Fruit fly (Drosophila melanogaster): ENCODE results near the gene CG13786.

Gene CG13786

DNA sequence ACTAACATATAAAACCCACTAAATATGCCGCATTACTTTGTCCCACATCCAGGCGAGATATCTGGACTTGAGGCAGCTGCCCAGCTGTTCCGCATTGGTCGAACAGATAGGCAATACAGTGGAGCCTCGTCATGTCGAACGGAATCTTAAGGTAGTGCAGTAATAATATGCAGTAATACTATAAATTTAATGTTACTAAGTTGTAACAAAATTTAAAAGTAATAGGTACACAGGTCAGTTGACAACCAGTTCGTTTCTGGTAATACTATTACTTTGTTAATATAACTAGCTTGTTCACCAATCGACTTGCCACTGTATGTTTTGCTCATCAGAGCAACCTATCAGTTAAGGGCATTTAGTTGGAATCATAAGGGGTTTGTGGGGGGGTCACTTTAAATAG lies 42.2 kb upstream of the CG13786 start (continued):
- TF ChIP-seq CG8632 (GFP tag; optimal IDR thresholded peaks at IDR 0.05) (no peak), CG11902 (GFP tag; optimal IDR thresholded peaks at IDR 0.05) (no peak), eg (GFP tag; IDR thresholded peaks at IDR 0.05) (no peak), CG3032 (tag; optimal IDR thresholded peaks at IDR 0.05) (peak; percentile 20), CG10669 (GFP tag; optimal IDR thresholded peaks at IDR 0.05) (peak; percentile 35), CG10631 (GFP tag; optimal IDR thresholded peaks at IDR 0.05) (peak; percentile 4), salr (GFP tag; optimal IDR thresholded peaks at IDR 0.05) (no peak), fkh (GFP tag; optimal IDR thresholded peaks at IDR 0.05) (no peak), vri (GFP tag; optimal IDR thresholded peaks at IDR 0.05) (no peak), CG4318 (GFP tag; optimal IDR thresholded peaks at IDR 0.05) (no peak), CG6854 (GFP tag; optimal IDR thresholded peaks at IDR 0.05) (no peak), CG7368 (GFP tag; optimal IDR thresholded peaks at IDR 0.05) (no peak), CG15336 (GFP tag; IDR thresholded peaks at IDR 0.05) (no peak), topi (GFP tag; optimal IDR thresholded peaks at IDR 0.05) (no peak)

DNA sequence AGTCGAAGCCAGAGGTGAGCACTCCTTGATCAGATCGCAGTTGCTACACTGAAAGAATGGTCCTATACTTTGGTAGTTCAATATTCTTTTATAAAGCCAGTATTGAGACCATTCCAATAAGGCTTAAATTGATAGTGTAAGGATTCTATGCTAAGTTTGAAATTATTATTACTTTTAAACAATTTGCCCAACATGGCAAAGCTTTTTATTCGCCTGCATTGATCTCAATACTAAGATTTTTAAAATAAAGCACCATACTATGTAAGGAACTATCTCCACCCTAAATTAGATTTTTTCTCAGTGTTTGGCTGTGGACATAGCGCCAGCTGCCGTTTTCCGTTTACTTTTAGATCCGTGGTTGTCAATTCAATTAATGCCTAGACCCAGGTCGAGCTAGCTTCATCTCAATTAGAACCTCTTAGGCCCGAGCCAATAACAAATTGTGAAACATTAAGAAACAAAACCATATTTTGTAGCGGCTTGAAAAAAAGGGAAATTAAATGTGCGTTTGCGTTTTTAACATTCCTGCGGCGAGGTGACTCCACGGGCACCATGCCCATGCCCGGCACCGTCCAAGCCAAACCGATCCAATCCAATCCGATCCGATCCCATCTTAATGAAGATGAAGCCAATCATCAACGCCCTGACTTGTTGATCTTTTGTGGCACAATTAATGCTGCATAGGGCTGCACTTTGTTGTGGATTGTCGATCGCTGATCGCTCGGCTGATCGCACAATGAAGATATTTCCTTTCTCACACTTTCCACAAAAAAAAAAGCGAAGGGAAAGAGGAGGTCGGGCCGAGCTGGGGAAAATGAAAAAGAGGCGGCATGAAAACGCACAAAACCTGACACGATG lies 40.9 kb upstream of the CG13786 start:
- TF ChIP-seq lz (GFP tag; optimal IDR thresholded peaks at IDR 0.05) (peak; percentile 4), CG6276 (GFP tag; optimal IDR thresholded peaks at IDR 0.05) (no peak), CG11294 (GFP tag; IDR thresholded peaks at IDR 0.05) (no peak), CG7368 (GFP tag; optimal IDR thresholded peaks at IDR 0.05) (no peak), svp (GFP tag) (peak; percentile 67), Ets21C (GFP tag; optimal IDR thresholded peaks at IDR 0.05) (no peak), CG34406 (GFP tag; optimal IDR thresholded peaks at IDR 0.05) (peak; percentile 13), Lpt (GFP tag; optimal IDR thresholded peaks at IDR 0.05) (no peak), CG6854 (GFP tag; optimal IDR thresholded peaks at IDR 0.05) (no peak), esn (GFP tag; optimal IDR thresholded peaks at IDR 0.05) (peak; percentile 16), cyc (GFP tag; optimal IDR thresholded peaks at IDR 0.05) (no peak), Eip78C (GFP tag) (peak; percentile 80), eg (GFP tag; IDR thresholded peaks at IDR 0.05) (no peak), ss (GFP tag; optimal IDR thresholded peaks at IDR 0.05) (no peak), Hr38 (GFP tag; optimal IDR thresholded peaks at IDR 0.05) (no peak), CG3919 (GFP tag; optimal IDR thresholded peaks at IDR 0.05) (peak; percentile 15), CG9139 (GFP tag; optimal IDR thresholded peaks at IDR 0.05) (no peak), acj6 (GFP tag; optimal IDR thresholded peaks at IDR 0.05) (peak; percentile 16), Smox (GFP tag; optimal IDR thresholded peaks at IDR 0.05) (no peak), OdsH (GFP tag; optimal IDR thresholded peaks at IDR 0.05) (peak; percentile 26), Ets96B (tag; optimal IDR thresholded peaks at IDR 0.05) (peak; percentile 6), Blimp-1 (GFP tag; optimal IDR thresholded peaks at IDR 0.05) (no peak), CG8632 (GFP tag; optimal IDR thresholded peaks at IDR 0.05) (no peak), Sox14 (GFP tag; optimal IDR thresholded peaks at IDR 0.05) (no peak), CG31627 (GFP tag; optimal IDR thresholded peaks at IDR 0.05) (no peak), fd59A (GFP tag; optimal IDR thresholded peaks at IDR 0.05) (peak; percentile 2), Hr4 (GFP tag; optimal IDR thresholded peaks at IDR 0.05) (no peak), Eip75B (GFP tag; optimal IDR thresholded peaks at IDR 0.05) (no peak), CG10631 (GFP tag; optimal IDR thresholded peaks at IDR 0.05) (peak; percentile 9), Hr39 (GFP tag; optimal IDR thresholded peaks at IDR 0.05) (peak; percentile 5), dac (GFP tag; optimal IDR thresholded peaks at IDR 0.05) (no peak), CG16779 (tag; optimal IDR thresholded peaks at IDR 0.05) (no peak), CG8119 (GFP tag; IDR thresholded peaks at IDR 0.05) (0 out of 3 replicates have a peak, but pooled peaks have one; percentile 18)

Measured in whole organism, prepupa.